Worm (Caenorhabditis elegans) whole organism, L4 larva: Measurements from ENCODE around the gene jun-1.

Source experiments
- D1046.2 ChIP-seq: fragments of 200-800 bp; sonication (Bioruptor generic); IDR thresholded peaks from 2 replicates; pipeline ENCODE4 v1.3.6; 2022; ENCODE audit warnings: missing genetic modification characterization, missing compliant biosample characterization
- F10B5.3 ChIP-seq: sonication (generic microtip); optimal IDR thresholded peaks from 2 replicates; lab custom pipeline; 2016; ENCODE audit warnings: mild to moderate bottlenecking, missing genetic modification characterization, missing compliant biosample characterization
- F26F4.8 ChIP-seq: fragments of 200-800 bp; sonication (Bioruptor generic); conservative IDR thresholded peaks from 2 replicates; pipeline ENCODE4 v1.3.6; 2022; ENCODE audit warnings: missing genetic modification characterization, missing compliant biosample characterization
- R02D3.7 ChIP-seq: fragments of 150-350 bp; sonication (generic microtip); optimal IDR thresholded peaks from 3 replicates; lab custom pipeline; 2014; ENCODE audit warnings: missing biosample characterization, missing genetic modification characterization
- Y105C5A.15 ChIP-seq: fragments of 200-800 bp; sonication (Bioruptor generic); IDR thresholded peaks from 2 replicates; pipeline ENCODE4 v1.3.6; 2022; ENCODE audit warnings: missing genetic modification characterization, missing compliant biosample characterization
- aha-1 ChIP-seq: fragments of 150-350 bp; peaks from one replicate; lab custom pipeline; 2014; ENCODE audit warnings: missing biosample characterization, missing genetic modification characterization
- aly-2 ChIP-seq: sonication (generic microtip); optimal IDR thresholded peaks from 2 replicates; lab custom pipeline; 2018; ENCODE audit warnings: missing biosample characterization, missing genetic modification characterization
- ceh-20 ChIP-seq: fragments of 200-800 bp; sonication (Bioruptor generic); IDR thresholded peaks from 2 replicates; pipeline ENCODE4 v1.3.6; 2022; ENCODE audit warnings: missing genetic modification reagents, missing genetic modification characterization, missing compliant biosample characterization
- ceh-28 ChIP-seq: fragments of 150-350 bp; optimal IDR thresholded peaks from 2 replicates; lab custom pipeline; 2014; ENCODE audit warnings: missing biosample characterization, missing genetic modification reagents, missing genetic modification characterization
- ceh-44 ChIP-seq: fragments of 200-800 bp; sonication (Bioruptor generic); IDR thresholded peaks from 2 replicates; pipeline ENCODE4 v1.3.6; 2022; ENCODE audit warnings: missing genetic modification reagents, missing genetic modification characterization, missing compliant biosample characterization
- ceh-82 ChIP-seq: sonication (generic microtip); optimal IDR thresholded peaks from 2 replicates; lab custom pipeline; 2017; ENCODE audit warnings: missing biosample characterization, missing genetic modification characterization
- daf-16 ChIP-seq, 3 experiments: sonication (generic microtip); optimal IDR thresholded peaks; 2 replicates each; lab custom pipeline; 2016 to 2017; ENCODE audit warnings: missing genetic modification characterization in 3 of 3, missing genetic modification reagents in 3 of 3, mild to moderate bottlenecking in 2 of 3, missing compliant biosample characterization in 2 of 3, missing biosample characterization in 1 of 3, moderate library complexity in 1 of 3
- daf-8 ChIP-seq: fragments of 200-800 bp; sonication (Bioruptor generic); IDR thresholded peaks from 2 replicates; pipeline ENCODE4 v1.3.6; 2022; ENCODE audit warnings: missing genetic modification characterization, missing compliant biosample characterization
- dpl-1 ChIP-seq: fragments of 150-350 bp; optimal IDR thresholded peaks from 2 replicates; lab custom pipeline; 2014; ENCODE audit warnings: missing biosample characterization, missing genetic modification reagents, missing genetic modification characterization
- dve-1 ChIP-seq: sonication (generic microtip); optimal IDR thresholded peaks from 2 replicates; lab custom pipeline; 2017; ENCODE audit warnings: antibody characterized with exemption, mild to moderate bottlenecking, missing genetic modification characterization, missing compliant biosample characterization; ENCODE audit not compliant: insufficient read depth
- egl-43 ChIP-seq: fragments of 200-800 bp; sonication (Bioruptor generic); IDR thresholded peaks from 2 replicates; pipeline ENCODE4 v1.3.6; 2022; ENCODE audit warnings: missing genetic modification reagents, missing genetic modification characterization, missing compliant biosample characterization
- fos-1 ChIP-seq: fragments of 150-350 bp; optimal IDR thresholded peaks from 2 replicates; lab custom pipeline; 2014; ENCODE audit warnings: missing biosample characterization, missing genetic modification characterization
- hlh-11 ChIP-seq: fragments of 200-800 bp; sonication (Bioruptor generic); optimal IDR thresholded peaks from 2 replicates; lab custom pipeline; 2018; ENCODE audit warnings: mild to moderate bottlenecking, missing genetic modification characterization, missing compliant biosample characterization
- hlh-30 ChIP-seq: sonication (generic microtip); optimal IDR thresholded peaks from 2 replicates; lab custom pipeline; 2017; ENCODE audit warnings: antibody characterized with exemption, mild to moderate bottlenecking, missing genetic modification characterization, missing compliant biosample characterization; ENCODE audit not compliant: insufficient read depth
- hmg-1.1 ChIP-seq: fragments of 200-800 bp; sonication (Bioruptor generic); IDR thresholded peaks from 2 replicates; pipeline ENCODE4 v1.3.6; 2022; ENCODE audit warnings: missing genetic modification reagents, missing genetic modification characterization, missing compliant biosample characterization
- jun-1 ChIP-seq: fragments of 150-350 bp; optimal IDR thresholded peaks from 2 replicates; lab custom pipeline; 2014; ENCODE audit warnings: missing biosample characterization, missing genetic modification reagents, missing genetic modification characterization
- lin-13 ChIP-seq: fragments of 150-350 bp; optimal IDR thresholded peaks from 2 replicates; lab custom pipeline; 2014; ENCODE audit warnings: missing biosample characterization, missing genetic modification reagents, missing genetic modification characterization
- lin-15B ChIP-seq: fragments of 150-350 bp; sonication (generic microtip); optimal IDR thresholded peaks from 3 replicates; lab custom pipeline; 2014; ENCODE audit warnings: missing biosample characterization, missing genetic modification characterization
- lin-29 ChIP-seq: fragments of 200-800 bp; sonication (Bioruptor generic); IDR thresholded peaks from 2 replicates; pipeline ENCODE4 v1.3.6; 2022; ENCODE audit warnings: missing genetic modification reagents, missing genetic modification characterization, missing compliant biosample characterization
- lin-38 ChIP-seq: fragments of 200-800 bp; sonication (Bioruptor generic); IDR thresholded peaks from 2 replicates; pipeline ENCODE4 v1.3.6; 2022; ENCODE audit warnings: missing genetic modification reagents, missing genetic modification characterization, missing compliant biosample characterization
- lir-3 ChIP-seq: sonication (generic microtip); optimal IDR thresholded peaks from 2 replicates; lab custom pipeline; 2016; ENCODE audit warnings: mild to moderate bottlenecking, missing genetic modification characterization, missing compliant biosample characterization
- lsy-2 ChIP-seq, 2 experiments: fragments of 150-350 bp in 1 of 2; sonication (generic microtip) in 1 of 2; optimal IDR thresholded peaks; 2 replicates each; lab custom pipeline; 2014 to 2017; ENCODE audit warnings: missing biosample characterization in 2 of 2, missing genetic modification characterization in 2 of 2
- madf-9 ChIP-seq: fragments of 200-800 bp; sonication (Bioruptor generic); conservative IDR thresholded peaks from 2 replicates; pipeline ENCODE4 v1.3.6; 2022; ENCODE audit warnings: missing genetic modification reagents, missing genetic modification characterization, missing compliant biosample characterization
- mep-1 ChIP-seq: fragments of 150-350 bp; sonication (generic microtip); optimal IDR thresholded peaks from 3 replicates; lab custom pipeline; 2014; ENCODE audit warnings: missing biosample characterization, missing genetic modification characterization
- mes-2 ChIP-seq: sonication (generic microtip); optimal IDR thresholded peaks from 2 replicates; lab custom pipeline; 2016; ENCODE audit warnings: missing genotype, mild to moderate bottlenecking, missing genetic modification characterization, missing compliant biosample characterization; ENCODE audit not compliant: poor library complexity, severe bottlenecking
- mxl-3 ChIP-seq: fragments of 200-800 bp; sonication (Bioruptor generic); optimal IDR thresholded peaks from 2 replicates; lab custom pipeline; 2018; ENCODE audit warnings: mild to moderate bottlenecking, missing genetic modification characterization, missing compliant biosample characterization
- nhr-102 ChIP-seq: sonication (generic microtip); optimal IDR thresholded peaks from 2 replicates; lab custom pipeline; 2016; ENCODE audit warnings: mild to moderate bottlenecking, missing genetic modification characterization, moderate library complexity, missing compliant biosample characterization
- nhr-11 ChIP-seq: fragments of 150-350 bp; optimal IDR thresholded peaks from 2 replicates; lab custom pipeline; 2014; ENCODE audit warnings: missing biosample characterization, missing genetic modification characterization
- nhr-111 ChIP-seq: fragments of 200-800 bp; sonication (Bioruptor generic); optimal IDR thresholded peaks from 2 replicates; lab custom pipeline; 2018; ENCODE audit warnings: mild to moderate bottlenecking, missing genetic modification characterization, missing compliant biosample characterization
- nhr-76 ChIP-seq: fragments of 150-350 bp; optimal IDR thresholded peaks from 2 replicates; lab custom pipeline; 2014; ENCODE audit warnings: missing biosample characterization, missing genetic modification characterization
- php-3 ChIP-seq: fragments of 200-800 bp; sonication (Bioruptor generic); IDR thresholded peaks from 2 replicates; pipeline ENCODE4 v1.3.6; 2022; ENCODE audit warnings: missing genetic modification reagents, missing genetic modification characterization, missing compliant biosample characterization
- pqm-1 ChIP-seq: sonication (generic microtip); optimal IDR thresholded peaks from 2 replicates; lab custom pipeline; 2017; ENCODE audit warnings: missing biosample characterization, missing genetic modification characterization
- skn-1 ChIP-seq: fragments of 150-350 bp; optimal IDR thresholded peaks from 2 replicates; lab custom pipeline; 2014; ENCODE audit warnings: missing biosample characterization, missing genetic modification characterization
- snpc-1.2 ChIP-seq: fragments of 200-800 bp; sonication (Bioruptor generic); IDR thresholded peaks from 2 replicates; pipeline ENCODE4 v1.3.6; 2022; ENCODE audit warnings: missing genetic modification reagents, missing genetic modification characterization, missing compliant biosample characterization
- tag-97 ChIP-seq: fragments of 200-800 bp; sonication (Bioruptor generic); IDR thresholded peaks from 2 replicates; pipeline ENCODE4 v1.3.6; 2022; ENCODE audit warnings: missing genetic modification characterization, missing compliant biosample characterization
- tra-1 ChIP-seq: fragments of 200-800 bp; sonication (Bioruptor generic); IDR thresholded peaks from 2 replicates; pipeline ENCODE4 v1.3.6; 2022; ENCODE audit warnings: missing genetic modification reagents, missing genetic modification characterization, missing compliant biosample characterization
- unc-130 ChIP-seq: sonication (generic microtip); optimal IDR thresholded peaks from 2 replicates; lab custom pipeline; 2016; ENCODE audit warnings: missing genetic modification reagents, missing genetic modification characterization, missing compliant biosample characterization
- unc-62 ChIP-seq, 3 experiments: fragments of 150-350 bp in 1 of 3; sonication (generic microtip); optimal IDR thresholded peaks in 2 of 3; peaks in 1 of 3; 1 replicate in 1 of 3; 2 replicates in 2 of 3; lab custom pipeline; 2014 to 2017; ENCODE audit warnings: missing biosample characterization in 3 of 3, missing genetic modification characterization in 3 of 3, missing genetic modification reagents in 3 of 3, missing genotype in 1 of 3
- zag-1 ChIP-seq: fragments of 150-350 bp; optimal IDR thresholded peaks from 2 replicates; lab custom pipeline; 2014; ENCODE audit warnings: missing biosample characterization, missing genetic modification characterization
- zfp-2 ChIP-seq: sonication (generic microtip); optimal IDR thresholded peaks from 2 replicates; lab custom pipeline; 2016; ENCODE audit warnings: mild to moderate bottlenecking, missing genetic modification characterization, missing compliant biosample characterization
- ztf-11 ChIP-seq: fragments of 150-350 bp; optimal IDR thresholded peaks from 2 replicates; lab custom pipeline; 2014; ENCODE audit warnings: missing biosample characterization, missing genetic modification characterization

The jun-1 gene

DNA sequence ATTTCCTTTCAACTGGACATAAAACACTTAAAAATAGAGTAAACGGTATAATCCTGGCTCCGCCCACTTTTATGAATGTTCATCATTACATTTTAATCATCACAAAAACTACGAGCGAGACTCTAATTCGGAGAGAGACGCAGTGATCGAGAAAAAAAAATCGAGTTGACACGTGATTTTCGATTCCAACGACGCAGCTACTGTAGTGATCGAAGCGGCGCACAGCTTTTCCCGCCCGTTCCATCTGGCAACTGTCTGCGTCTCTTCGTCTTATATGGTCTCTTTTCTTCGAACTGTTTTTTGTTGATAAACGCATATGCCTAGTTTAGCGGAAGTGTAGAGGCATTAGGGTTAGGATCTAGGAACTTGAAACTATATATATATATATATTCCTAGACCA lies 802 bp downstream of the jun-1 start (continued):
- TF ChIP-seq aly-2 (tag; lab: Kevin White, UChicago): no peak
- TF ChIP-seq snpc-1.2: no peak
- TF ChIP-seq nhr-102 (tag; lab: Kevin White, UChicago): peak; percentile 39
- TF ChIP-seq lir-3 (tag; lab: Kevin White, UChicago): no peak
- no peak for TF ChIP-seq jun-1 (tag; lab: Kevin White, UChicago)
- TF ChIP-seq tag-97: no peak
- no peak for TF ChIP-seq ceh-20 (GFP tag; lab: Robert Waterston, UW)
- no peak for TF ChIP-seq Y105C5A.15 (GFP tag; lab: Robert Waterston, UW)
- TF ChIP-seq dpl-1: peak; percentile 44
- peak; percentile 94 for TF ChIP-seq hlh-11 (tag; lab: Kevin White, UChicago)
- no peak for TF ChIP-seq F26F4.8 (GFP tag; lab: Robert Waterston, UW)
- TF ChIP-seq daf-8 (GFP tag; lab: Robert Waterston, UW): no peak

DNA sequence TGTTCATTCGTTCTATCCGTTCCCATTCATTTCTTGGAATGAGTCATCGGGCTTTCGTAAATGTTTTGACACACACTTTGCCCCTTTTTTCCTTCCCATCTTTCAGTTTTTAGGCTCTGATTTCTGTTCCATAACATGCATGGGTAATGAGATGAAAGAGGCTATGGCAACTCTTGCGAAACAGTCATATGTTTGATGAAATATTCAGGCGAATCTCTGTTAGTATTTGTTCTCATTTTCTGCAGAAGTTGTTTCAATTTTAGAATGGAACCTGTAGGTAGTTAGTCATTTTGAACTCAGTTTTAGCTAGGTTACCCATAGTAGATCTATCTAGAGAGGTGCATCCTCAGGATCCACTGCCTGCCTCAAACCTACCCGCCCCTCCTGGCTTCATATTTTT lies 2.0 kb downstream of the jun-1 start:
- TF ChIP-seq dpl-1 (no peak), pqm-1 (tag; lab: Kevin White, UChicago) (no peak), unc-62 (GFP tag; optimal IDR thresholded peaks at IDR 0.05 in 1 of 2; lab: Kevin White, UChicago) (peak in 1 of 2 experiments; percentile 86), unc-62 (tag; optimal IDR thresholded peaks at IDR 0.05; lab: Kevin White, UChicago) (no peak), skn-1 (tag; lab: Kevin White, UChicago) (no peak), mes-2 (no peak), aha-1 (peak; percentile 68)

DNA sequence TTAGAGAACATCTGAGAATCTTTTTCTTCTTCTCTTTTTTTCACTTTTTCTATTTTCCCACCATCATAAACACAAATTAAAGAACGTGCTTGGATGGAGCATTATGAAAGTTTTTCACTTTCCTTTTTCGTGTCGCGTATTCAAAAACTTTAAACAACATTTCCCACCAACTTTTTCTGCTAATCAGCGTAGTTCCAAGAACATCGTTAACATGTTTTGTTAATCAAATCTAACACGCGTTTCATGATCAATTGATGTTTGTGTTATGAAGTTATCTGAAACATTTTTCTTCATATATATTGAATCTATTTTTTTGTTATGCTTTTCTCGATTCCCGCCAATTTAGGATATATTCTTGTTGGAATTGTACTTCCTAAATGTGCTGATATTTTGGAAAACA lies 2.7 kb downstream of the jun-1 start:
- TF ChIP-seq lir-3 (tag; lab: Kevin White, UChicago) (no peak), nhr-11 (peak; percentile 54), nhr-76 (tag; lab: Kevin White, UChicago) (no peak), lsy-2 (tag; optimal IDR thresholded peaks at IDR 0.05; lab: Kevin White, UChicago) (peak in 1 of 2 experiments; percentile 46)

DNA sequence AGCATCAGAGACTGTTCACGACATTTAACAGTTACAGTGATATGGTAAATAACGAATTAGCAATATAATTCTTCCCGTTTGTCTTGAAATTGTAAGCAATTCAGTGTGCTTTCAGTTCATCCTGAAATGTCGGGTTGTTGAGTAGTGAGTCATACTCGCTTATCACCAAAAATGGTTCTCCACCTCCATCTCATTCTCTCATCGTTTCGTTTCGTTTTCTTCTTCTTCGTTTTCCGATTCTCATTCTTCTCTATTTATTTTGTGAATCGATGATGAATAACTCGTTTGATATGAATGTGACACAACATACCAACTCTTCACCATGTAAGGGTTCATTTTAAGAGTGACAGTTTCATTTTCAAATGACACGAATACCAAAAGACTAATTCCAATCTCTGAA lies 3.4 kb downstream of the jun-1 start:
- no peak for TF ChIP-seq ceh-20 (GFP tag; lab: Robert Waterston, UW)
- no peak for TF ChIP-seq ceh-44 (GFP tag; lab: Robert Waterston, UW)
- TF ChIP-seq nhr-111: no peak
- no peak for TF ChIP-seq ceh-82 (tag; lab: Kevin White, UChicago)
- no peak for TF ChIP-seq ztf-11
- TF ChIP-seq D1046.2 (GFP tag; lab: Robert Waterston, UW): no peak
- peak in 1 of 2 experiments; percentile 10 for TF ChIP-seq lsy-2 (tag; optimal IDR thresholded peaks at IDR 0.05; lab: Kevin White, UChicago)
- no peak for TF ChIP-seq R02D3.7
- peak; percentile 9 for TF ChIP-seq mep-1
- TF ChIP-seq lin-29 (GFP tag; lab: Robert Waterston, UW): no peak
- no peak for TF ChIP-seq hlh-30 (tag; lab: Kevin White, UChicago)
- TF ChIP-seq zfp-2 (tag; lab: Kevin White, UChicago): no peak
- TF ChIP-seq ceh-28 (tag; lab: Kevin White, UChicago): no peak
- TF ChIP-seq tag-97: no peak
- TF ChIP-seq pqm-1 (tag; lab: Kevin White, UChicago): peak; percentile 77
- no peak for TF ChIP-seq lir-3 (tag; lab: Kevin White, UChicago)
- TF ChIP-seq lin-38 (GFP tag; lab: Robert Waterston, UW): no peak
- TF ChIP-seq skn-1 (tag; lab: Kevin White, UChicago): no peak
- peak; percentile 27 for TF ChIP-seq mxl-3
- TF ChIP-seq fos-1 (tag; lab: Kevin White, UChicago): no peak
- TF ChIP-seq daf-16 (GFP tag; optimal IDR thresholded peaks at IDR 0.05; lab: Kevin White, UChicago): no peak
- peak; percentile 41 for TF ChIP-seq daf-16 (tag; optimal IDR thresholded peaks at IDR 0.05; lab: Kevin White, UChicago)
- TF ChIP-seq madf-9 (GFP tag; lab: Robert Waterston, UW): no peak
- TF ChIP-seq unc-130 (GFP tag; lab: Kevin White, UChicago): no peak
- no peak for TF ChIP-seq F10B5.3 (tag; lab: Kevin White, UChicago)
- no peak for TF ChIP-seq egl-43 (GFP tag; lab: Robert Waterston, UW)
- TF ChIP-seq lin-13 (GFP tag; lab: Kevin White, UChicago): no peak
- no peak for TF ChIP-seq hmg-1.1
- TF ChIP-seq php-3 (GFP tag; lab: Robert Waterston, UW): 0 out of 2 replicates have a peak, but pooled peaks have one; percentile 35
- TF ChIP-seq tra-1 (GFP tag; lab: Robert Waterston, UW): no peak
- TF ChIP-seq zag-1 (tag; lab: Kevin White, UChicago): no peak
- peak; percentile 46 for TF ChIP-seq dve-1 (tag; lab: Kevin White, UChicago)
- TF ChIP-seq lin-15B (tag; lab: Kevin White, UChicago): no peak
